Fruit fly (Drosophila melanogaster): ENCODE data around the gene pbl.

Gene pbl

DNA sequence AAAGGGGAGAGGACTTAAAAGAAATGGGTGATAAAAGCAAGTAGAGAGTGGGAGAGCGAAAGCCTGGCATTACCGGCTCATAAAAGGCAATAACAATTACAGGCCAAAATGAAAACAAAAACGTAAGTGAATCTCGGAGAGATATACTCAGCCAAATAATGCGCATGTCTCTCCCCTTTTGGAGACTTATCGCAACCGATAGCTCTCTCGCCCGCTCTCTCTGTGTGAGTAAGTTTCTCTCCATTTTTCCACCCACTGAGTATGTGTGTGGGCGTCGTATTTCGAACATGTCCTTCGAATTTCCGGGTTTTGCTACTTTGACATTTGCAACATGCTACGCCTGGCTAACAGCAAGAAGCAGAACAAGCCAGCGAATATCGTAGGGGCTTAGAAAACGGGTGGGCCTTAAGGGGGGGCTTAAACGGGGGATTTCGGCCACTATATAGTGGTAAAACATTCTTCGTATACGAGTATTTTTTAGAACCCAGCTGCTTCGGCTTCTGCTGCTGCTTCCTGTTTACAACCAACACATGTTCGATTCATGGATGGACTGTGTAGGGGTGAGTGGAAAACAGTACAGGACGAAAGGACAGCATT lies 64.0 kb downstream of the pbl start:
- TF ChIP-seq sage (GFP tag; optimal IDR thresholded peaks at IDR 0.05), result no peak
- TF ChIP-seq Dif (GFP tag; optimal IDR thresholded peaks at IDR 0.05; ENCODE audit: partially characterized antibody), result peak; percentile 35
- peak in 1 of 2 experiments; percentile 18 for TF ChIP-seq dl (GFP tag; optimal IDR thresholded peaks at IDR 0.05; ENCODE audit: insufficient read depth in 1 of 2, partially characterized antibody in 2 of 2)

Data from whole organism, wandering third instar larva.